Worm (Caenorhabditis elegans) whole organism, midembryonic: ENCODE data around the gene Y102A11A.2.
"Not testable (repeated sequence)": the region's sequence is repeated elsewhere in the genome, so short reads cannot be mapped to it uniquely, and the experiment has no call there.

Experiments
- T22C8.4 ChIP-seq: fragments of 200-800 bp; sonication (Bioruptor generic); IDR thresholded peaks from 2 replicates; pipeline ENCODE4 v1.3.6; 2022; ENCODE audit warnings: missing genetic modification characterization, missing compliant biosample characterization
- cog-1 ChIP-seq: sonication (generic microtip); optimal IDR thresholded peaks from 2 replicates; lab custom pipeline; 2016; ENCODE audit warnings: missing genetic modification characterization, missing compliant biosample characterization
- flt-1 ChIP-seq: fragments of 200-800 bp; sonication (Bioruptor generic); IDR thresholded peaks from 2 replicates; pipeline ENCODE4 v1.3.6; 2022; ENCODE audit warnings: missing genetic modification characterization, missing compliant biosample characterization
- klf-2 ChIP-seq: fragments of 200-800 bp; sonication (Bioruptor generic); conservative IDR thresholded peaks from 2 replicates; pipeline ENCODE4 v1.3.6; 2022; ENCODE audit warnings: missing genetic modification reagents, missing genetic modification characterization, missing compliant biosample characterization
- med-1 ChIP-seq: sonication (generic microtip); optimal IDR thresholded peaks from 2 replicates; lab custom pipeline; 2017; ENCODE audit warnings: missing genetic modification characterization, mild to moderate bottlenecking, missing compliant biosample characterization, antibody characterized with exemption, missing genetic modification reagents; ENCODE audit not compliant: insufficient read depth
- ref-1 ChIP-seq: fragments of 200-800 bp; sonication (Bioruptor generic); conservative IDR thresholded peaks from 2 replicates; pipeline ENCODE4 v1.3.6; 2022; ENCODE audit warnings: missing genetic modification reagents, missing genetic modification characterization, missing compliant biosample characterization
- tab-1 ChIP-seq: fragments of 200-800 bp; sonication (Bioruptor generic); IDR thresholded peaks from 2 replicates; pipeline ENCODE4 v1.3.6; 2022; ENCODE audit warnings: missing genetic modification characterization, missing compliant biosample characterization
- ztf-23 ChIP-seq: fragments of 200-800 bp; sonication (Bioruptor generic); IDR thresholded peaks from 2 replicates; pipeline ENCODE4 v1.3.6; 2022; ENCODE audit warnings: missing genetic modification reagents, missing genetic modification characterization, missing compliant biosample characterization
- ztf-29 ChIP-seq: fragments of 200-800 bp; sonication (Bioruptor generic); IDR thresholded peaks from 2 replicates; pipeline ENCODE4 v1.3.6; 2022; ENCODE audit warnings: missing genetic modification reagents, missing genetic modification characterization, missing compliant biosample characterization

The Y102A11A.2 gene

ce11 chrX:2026342-2026741 lies at the start of gene Y102A11A.2:
Gene Y102A11A.2 (plus strand): TSS chrX:2026642.
- not testable (repeated sequence) for TF ChIP-seq cog-1; med-1 (GFP tag; lab: Kevin White, UChicago); ztf-29 (GFP tag; lab: Robert Waterston, UW)

- TF ChIP-seq flt-1 (no peak), T22C8.4 (GFP tag; lab: Robert Waterston, UW) (no peak), ztf-29 (GFP tag; lab: Robert Waterston, UW) (no peak), cog-1 (no peak), ztf-23 (no peak), ref-1 (GFP tag; lab: Robert Waterston, UW) (no peak), med-1 (GFP tag; lab: Kevin White, UChicago) (no peak), klf-2 (GFP tag; lab: Robert Waterston, UW) (no peak), tab-1 (GFP tag; lab: Robert Waterston, UW) (no peak)
These were observed 48.7 kb upstream of the Y102A11A.2 start, which contains the start of gene F52D2.12 for ce11 chrX:1977708-1978107. Gene F52D2.12 (plus strand): TSS chrX:1978014.

ce11 chrX:1981654-1982053 lies 44.8 kb upstream of the Y102A11A.2 start:
- TF ChIP-seq ztf-23 (no peak), med-1 (GFP tag; lab: Kevin White, UChicago) (no peak), ztf-29 (GFP tag; lab: Robert Waterston, UW) (no peak), flt-1 (no peak), cog-1 (no peak), T22C8.4 (GFP tag; lab: Robert Waterston, UW) (no peak), tab-1 (GFP tag; lab: Robert Waterston, UW) (no peak), ref-1 (GFP tag; lab: Robert Waterston, UW) (no peak), klf-2 (GFP tag; lab: Robert Waterston, UW) (no peak)

- TF ChIP-seq ztf-23 (no peak), ztf-29 (GFP tag; lab: Robert Waterston, UW) (no peak), tab-1 (GFP tag; lab: Robert Waterston, UW) (no peak), T22C8.4 (GFP tag; lab: Robert Waterston, UW) (no peak), ref-1 (GFP tag; lab: Robert Waterston, UW) (no peak), klf-2 (GFP tag; lab: Robert Waterston, UW) (no peak), med-1 (GFP tag; lab: Kevin White, UChicago) (no peak)
These were observed 41.6 kb upstream of the Y102A11A.2 start for ce11 chrX:1984831-1985230.

ce11 chrX:1989576-1989975 lies 36.9 kb upstream of the Y102A11A.2 start, which contains the start of gene meg-3:
Gene meg-3 (minus strand): TSS chrX:1989607.
- TF ChIP-seq ztf-23 (no peak), T22C8.4 (GFP tag; lab: Robert Waterston, UW) (no peak), klf-2 (GFP tag; lab: Robert Waterston, UW) (no peak), tab-1 (GFP tag; lab: Robert Waterston, UW) (no peak), med-1 (GFP tag; lab: Kevin White, UChicago) (no peak), ztf-29 (GFP tag; lab: Robert Waterston, UW) (no peak), cog-1 (no peak), flt-1 (no peak), ref-1 (GFP tag; lab: Robert Waterston, UW) (no peak)

ce11 chrX:1990434-1990833 lies 36.0 kb upstream of the Y102A11A.2 start, which contains the start of gene Y40A1A.2:
Gene Y40A1A.2 (plus strand): TSS chrX:1990734.
- TF ChIP-seq klf-2 (GFP tag; lab: Robert Waterston, UW) (no peak), cog-1 (no peak), ztf-29 (GFP tag; lab: Robert Waterston, UW) (no peak), ztf-23 (no peak), ref-1 (GFP tag; lab: Robert Waterston, UW) (no peak), T22C8.4 (GFP tag; lab: Robert Waterston, UW) (no peak), tab-1 (GFP tag; lab: Robert Waterston, UW) (no peak), med-1 (GFP tag; lab: Kevin White, UChicago) (no peak), flt-1 (no peak)

- TF ChIP-seq tab-1 (GFP tag; lab: Robert Waterston, UW), result no peak
- TF ChIP-seq T22C8.4 (GFP tag; lab: Robert Waterston, UW), result no peak
- TF ChIP-seq cog-1, result no peak
- no peak for TF ChIP-seq ref-1 (GFP tag; lab: Robert Waterston, UW)
- no peak for TF ChIP-seq flt-1
- no peak for TF ChIP-seq klf-2 (GFP tag; lab: Robert Waterston, UW)
- no peak for TF ChIP-seq med-1 (GFP tag; lab: Kevin White, UChicago)
- no peak for TF ChIP-seq ztf-29 (GFP tag; lab: Robert Waterston, UW)
- no peak for TF ChIP-seq ztf-23
These were observed 28.5 kb upstream of the Y102A11A.2 start, which contains the start of gene Y40A1A.3 for ce11 chrX:1997934-1998333. Gene Y40A1A.3 (minus strand): TSS chrX:1998034.

ce11 chrX:1998825-1999224 lies 27.6 kb upstream of the Y102A11A.2 start:
- TF ChIP-seq ref-1 (GFP tag; lab: Robert Waterston, UW) (no peak), klf-2 (GFP tag; lab: Robert Waterston, UW) (no peak), ztf-23 (no peak), ztf-29 (GFP tag; lab: Robert Waterston, UW) (no peak), tab-1 (GFP tag; lab: Robert Waterston, UW) (no peak), med-1 (GFP tag; lab: Kevin White, UChicago) (no peak), cog-1 (no peak), flt-1 (no peak), T22C8.4 (GFP tag; lab: Robert Waterston, UW) (no peak)

- TF ChIP-seq klf-2 (GFP tag; lab: Robert Waterston, UW), result no peak
- TF ChIP-seq flt-1, result no peak
- TF ChIP-seq ztf-29 (GFP tag; lab: Robert Waterston, UW), result no peak
- no peak for TF ChIP-seq ref-1 (GFP tag; lab: Robert Waterston, UW)
- no peak for TF ChIP-seq med-1 (GFP tag; lab: Kevin White, UChicago)
- no peak for TF ChIP-seq T22C8.4 (GFP tag; lab: Robert Waterston, UW)
- TF ChIP-seq cog-1, result no peak
- no peak for TF ChIP-seq tab-1 (GFP tag; lab: Robert Waterston, UW)
- TF ChIP-seq ztf-23, result no peak
These were observed 25.9 kb upstream of the Y102A11A.2 start for ce11 chrX:2000517-2000916.
